Worm (Caenorhabditis elegans): Measurements from ENCODE around the gene F54H5.3.

F54H5.3 gene

DNA sequence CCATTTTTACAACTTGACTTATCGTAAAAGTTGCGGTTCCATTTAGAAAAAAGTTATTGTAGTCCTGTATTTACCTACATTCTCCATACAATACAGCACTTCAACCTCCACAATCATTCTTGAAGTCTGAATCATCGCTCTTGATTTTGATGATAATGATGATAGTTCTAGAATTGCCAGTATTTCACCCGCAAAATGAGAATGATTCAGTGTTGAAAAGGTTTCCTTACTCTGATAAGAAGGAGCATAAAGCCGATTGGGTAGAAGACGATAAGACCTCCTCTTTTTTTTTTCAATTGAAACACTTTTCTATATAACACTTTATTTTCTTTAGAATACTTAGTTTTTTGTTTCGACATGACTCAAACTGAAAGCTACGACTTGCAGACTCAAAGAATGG is 8.8 kb downstream of the F54H5.3 start, which contains the start of gene T19D12.4:
T19D12.4 (plus strand) TSS at position 295 of the 400 bp plus-strand sequence.
- TF ChIP-seq dao-5 (tag; optimal IDR thresholded peaks at IDR 0.05) (no peak), him-1 (tag; optimal IDR thresholded peaks at IDR 0.05) (no peak), W03F9.2 (tag; optimal IDR thresholded peaks at IDR 0.05) (no peak)

DNA sequence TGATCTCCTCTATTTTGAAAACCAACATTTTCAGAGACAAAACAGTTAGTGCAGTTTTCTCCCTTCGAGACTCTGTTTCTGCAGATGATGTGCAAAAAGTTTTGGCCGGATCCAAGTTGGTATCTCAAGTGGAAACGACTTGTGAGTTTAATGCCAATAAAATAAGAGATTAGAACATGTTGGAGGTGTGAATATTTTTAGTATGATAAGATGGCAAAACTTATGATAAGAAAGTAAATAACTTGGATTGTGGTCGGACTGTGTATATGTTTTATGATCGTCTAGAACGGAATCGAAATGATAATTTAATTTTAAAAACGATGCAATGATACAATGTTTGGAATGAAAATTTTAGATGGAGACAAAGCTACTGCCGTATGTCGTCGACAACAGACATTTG is 10.0 kb downstream of the F54H5.3 start:
- TF ChIP-seq him-1 (tag; optimal IDR thresholded peaks at IDR 0.05) (no peak), dao-5 (tag; optimal IDR thresholded peaks at IDR 0.05) (no peak), W03F9.2 (tag; optimal IDR thresholded peaks at IDR 0.05) (no peak)

DNA sequence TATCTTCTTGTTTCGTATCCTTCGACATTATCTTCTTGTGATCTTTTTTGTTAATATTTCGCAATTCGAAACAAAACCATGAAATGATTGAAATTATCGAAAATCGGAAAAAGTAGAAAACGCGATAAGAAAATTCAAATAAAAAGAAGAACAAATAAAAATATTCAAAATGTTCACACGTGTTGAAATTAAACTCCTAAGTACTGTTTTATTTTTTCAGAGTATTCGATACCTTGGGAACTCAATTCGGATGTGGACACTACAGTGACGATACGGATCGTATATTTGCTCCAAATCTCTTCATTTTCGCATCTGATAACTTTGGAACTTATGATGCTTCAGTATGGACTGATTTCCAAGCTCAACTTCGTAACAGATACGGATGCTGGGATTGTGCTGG is 14.2 kb downstream of the F54H5.3 start, which contains the start of gene T19D12.5:
T19D12.5 (minus strand) TSS at position 101 of the 400 bp plus-strand sequence.
- no peak for TF ChIP-seq him-1 (tag; optimal IDR thresholded peaks at IDR 0.05)
- TF ChIP-seq dao-5 (tag; optimal IDR thresholded peaks at IDR 0.05): no peak
- no peak for TF ChIP-seq W03F9.2 (tag; optimal IDR thresholded peaks at IDR 0.05)

DNA sequence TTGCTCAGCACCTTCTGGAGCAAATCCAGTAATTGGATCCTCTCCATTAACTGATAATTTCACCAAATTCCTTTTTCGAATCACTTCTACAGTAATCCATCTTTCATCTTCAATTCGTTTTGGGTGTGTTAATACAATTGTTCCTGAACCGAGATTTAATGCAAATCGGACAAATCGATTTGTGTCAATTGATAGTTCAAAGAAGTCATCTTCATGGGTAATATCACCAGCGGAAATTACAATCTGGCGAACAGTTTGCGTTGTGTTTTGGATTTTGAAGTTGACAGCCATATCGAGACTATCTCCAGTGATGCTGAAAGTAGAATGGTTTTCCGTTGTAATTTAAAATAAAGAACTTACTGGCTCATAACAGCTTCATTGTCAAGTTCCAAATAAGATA is 15.9 kb downstream of the F54H5.3 start:
- TF ChIP-seq dao-5 (tag; optimal IDR thresholded peaks at IDR 0.05): no peak
- TF ChIP-seq him-1 (tag; optimal IDR thresholded peaks at IDR 0.05): no peak
- no peak for TF ChIP-seq W03F9.2 (tag; optimal IDR thresholded peaks at IDR 0.05)

DNA sequence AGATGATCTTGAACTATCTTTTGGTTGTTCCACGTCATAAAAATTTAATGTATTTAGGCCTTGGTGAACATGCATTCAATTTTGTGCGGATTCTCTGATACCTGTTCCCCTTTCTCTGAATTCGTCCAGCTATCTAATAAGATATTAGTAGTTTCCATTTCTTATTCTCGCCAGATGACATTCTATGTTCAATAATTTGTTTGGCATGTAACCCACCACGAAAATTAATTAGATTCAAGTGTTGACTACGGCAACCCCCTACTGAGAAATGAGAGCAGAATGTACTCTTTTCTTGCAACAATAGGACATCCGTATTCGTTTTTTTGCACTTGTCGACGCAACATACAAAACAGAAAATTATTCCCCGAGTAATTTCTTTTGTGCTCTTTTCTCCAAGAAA is 20.2 kb downstream of the F54H5.3 start:
- TF ChIP-seq him-1 (tag; optimal IDR thresholded peaks at IDR 0.05): no peak
- no peak for TF ChIP-seq dao-5 (tag; optimal IDR thresholded peaks at IDR 0.05)
- no peak for TF ChIP-seq W03F9.2 (tag; optimal IDR thresholded peaks at IDR 0.05)

DNA sequence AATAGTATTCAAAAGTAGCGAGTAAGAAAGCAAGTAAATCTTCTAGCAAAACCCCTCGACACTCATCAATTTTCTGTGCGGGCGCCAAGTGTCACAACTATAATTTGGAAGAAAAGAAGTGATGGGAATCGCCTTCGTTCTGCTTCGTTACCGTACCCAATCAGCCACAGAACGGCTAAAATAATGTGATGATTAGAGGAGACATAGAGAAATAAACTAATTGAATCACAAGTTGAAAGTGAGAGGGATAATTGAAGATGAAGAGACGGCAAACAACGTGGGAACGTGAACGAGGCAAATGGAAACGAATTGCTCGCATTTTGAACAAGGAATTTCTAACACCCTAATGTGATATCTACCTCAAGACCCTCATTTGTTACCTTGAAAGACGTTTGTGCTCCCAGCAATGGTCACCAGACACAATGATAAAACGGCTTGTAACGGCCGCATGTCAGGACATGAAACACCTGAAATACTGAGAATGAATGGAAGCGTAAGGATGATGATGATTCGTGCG is 20.7 kb downstream of the F54H5.3 start, which contains the start of gene T19D12.6:
T19D12.6 (minus strand) TSS at position 467 of the 517 bp plus-strand sequence.
- no peak for TF ChIP-seq W03F9.2 (tag; optimal IDR thresholded peaks at IDR 0.05)

DNA sequence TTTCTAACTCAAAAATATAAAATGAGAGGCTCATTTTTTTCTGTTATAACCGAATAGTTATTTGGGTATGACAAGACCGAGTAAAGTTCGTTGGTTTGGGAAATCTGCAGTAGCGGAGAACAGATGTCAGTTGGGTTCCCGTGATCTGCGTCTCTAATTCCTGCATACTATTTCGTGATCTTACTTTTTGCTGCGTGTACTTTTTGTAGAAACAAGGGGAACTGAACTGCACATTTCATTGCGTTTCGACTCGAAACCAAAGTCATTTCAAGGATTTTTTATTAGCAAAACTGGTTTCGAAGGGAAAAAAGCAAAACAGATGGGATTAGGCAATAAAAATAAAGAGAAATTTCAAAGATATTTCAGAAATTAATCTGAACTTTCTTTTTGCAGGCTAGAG is 24.9 kb downstream of the F54H5.3 start:
- TF ChIP-seq W03F9.2 (tag; optimal IDR thresholded peaks at IDR 0.05) (no peak), him-1 (tag; optimal IDR thresholded peaks at IDR 0.05) (no peak), dao-5 (tag; optimal IDR thresholded peaks at IDR 0.05) (no peak)

DNA sequence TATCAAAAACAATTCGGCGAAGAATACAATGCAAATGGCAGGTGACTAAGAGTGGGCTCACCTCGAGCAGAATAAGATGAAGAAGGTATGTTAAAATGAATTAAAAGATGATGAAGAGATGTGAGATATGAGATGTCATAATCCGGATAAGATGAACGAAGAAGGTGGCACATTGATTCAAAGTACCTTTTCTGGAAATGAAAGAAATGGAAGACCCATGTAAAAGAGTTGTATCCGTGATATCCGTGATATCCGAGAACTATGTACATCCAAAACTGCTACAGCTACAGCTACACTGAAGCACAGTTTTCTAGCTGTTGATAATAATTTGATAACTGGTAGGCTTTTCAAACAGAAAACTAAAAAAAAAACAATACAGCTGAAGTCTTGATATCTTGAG is 27.0 kb downstream of the F54H5.3 start, which contains the start of gene oig-8:
oig-8 (minus strand) TSS at position 101 of the 400 bp plus-strand sequence.
- TF ChIP-seq him-1 (tag; optimal IDR thresholded peaks at IDR 0.05) (no peak), W03F9.2 (tag; optimal IDR thresholded peaks at IDR 0.05) (no peak), dao-5 (tag; optimal IDR thresholded peaks at IDR 0.05) (no peak)

DNA sequence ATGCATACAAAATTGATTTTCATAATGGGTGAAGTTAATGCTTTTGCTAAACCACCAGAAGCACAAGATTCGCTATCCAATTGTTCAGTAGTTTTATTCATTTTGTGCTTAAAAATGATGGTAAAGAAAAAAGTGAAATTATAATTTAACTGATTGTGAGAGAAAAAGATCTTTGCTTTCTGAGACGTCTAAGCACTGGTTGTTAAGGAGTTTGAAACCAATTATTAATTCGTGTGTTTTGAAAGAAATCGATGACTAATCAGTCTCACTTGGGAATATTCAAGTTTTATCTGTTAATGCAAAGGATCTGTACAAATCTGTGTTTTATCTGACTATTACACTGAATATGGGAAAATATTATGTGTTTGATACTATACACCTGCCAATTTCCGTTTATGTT is 29.7 kb downstream of the F54H5.3 start, which contains the start of gene sra-26:
sra-26 (minus strand) TSS at position 101 of the 400 bp plus-strand sequence.
- TF ChIP-seq W03F9.2 (tag; optimal IDR thresholded peaks at IDR 0.05) (no peak), dao-5 (tag; optimal IDR thresholded peaks at IDR 0.05) (no peak), him-1 (tag; optimal IDR thresholded peaks at IDR 0.05) (no peak)

DNA sequence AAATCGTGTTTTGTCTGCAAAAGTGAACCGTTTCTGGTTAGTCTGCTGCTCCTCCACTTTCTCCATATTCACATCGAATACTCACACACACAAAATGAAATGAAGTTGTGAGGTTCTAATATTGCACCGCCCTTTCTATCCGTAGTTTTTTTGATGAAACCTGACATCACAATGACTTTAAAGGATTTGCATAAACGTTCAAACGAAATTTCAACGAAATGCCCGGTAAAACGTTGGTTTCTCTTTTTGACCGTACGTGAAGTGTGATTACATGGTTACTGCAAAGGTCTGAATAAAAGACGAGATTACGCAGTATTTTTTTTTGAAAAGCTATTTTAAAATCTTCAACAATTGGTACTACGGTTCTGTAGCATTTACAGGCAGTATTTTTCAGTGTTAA is 32.3 kb downstream of the F54H5.3 start, which contains the start of gene T19D12.9:
T19D12.9 (minus strand) TSS at position 101 of the 400 bp plus-strand sequence.
- TF ChIP-seq dao-5 (tag; optimal IDR thresholded peaks at IDR 0.05): no peak
- no peak for TF ChIP-seq him-1 (tag; optimal IDR thresholded peaks at IDR 0.05)
- no peak for TF ChIP-seq W03F9.2 (tag; optimal IDR thresholded peaks at IDR 0.05)

DNA sequence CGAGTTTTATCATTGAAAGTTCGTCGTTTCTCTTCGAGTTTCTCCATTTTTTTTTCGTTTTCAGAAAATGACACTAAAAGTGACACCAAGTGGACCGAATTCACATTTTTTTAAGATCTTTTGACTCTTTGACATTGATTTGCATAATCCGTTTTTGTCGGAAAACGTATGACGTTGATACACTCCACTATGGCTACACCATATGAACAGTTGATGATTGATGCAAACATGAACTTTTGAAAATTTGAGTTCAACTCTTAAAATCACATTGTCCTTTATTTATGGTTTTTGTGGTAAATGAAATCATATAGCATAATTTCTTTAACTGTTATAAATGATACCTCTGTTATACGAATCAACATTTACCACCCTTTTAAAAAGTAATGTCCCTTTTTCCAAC is 36.8 kb downstream of the F54H5.3 start, which contains the start of gene T19D12.10:
T19D12.10 (minus strand) TSS at position 101 of the 400 bp plus-strand sequence.
- TF ChIP-seq him-1 (tag; optimal IDR thresholded peaks at IDR 0.05) (no peak), dao-5 (tag; optimal IDR thresholded peaks at IDR 0.05) (no peak), W03F9.2 (tag; optimal IDR thresholded peaks at IDR 0.05) (no peak)

DNA sequence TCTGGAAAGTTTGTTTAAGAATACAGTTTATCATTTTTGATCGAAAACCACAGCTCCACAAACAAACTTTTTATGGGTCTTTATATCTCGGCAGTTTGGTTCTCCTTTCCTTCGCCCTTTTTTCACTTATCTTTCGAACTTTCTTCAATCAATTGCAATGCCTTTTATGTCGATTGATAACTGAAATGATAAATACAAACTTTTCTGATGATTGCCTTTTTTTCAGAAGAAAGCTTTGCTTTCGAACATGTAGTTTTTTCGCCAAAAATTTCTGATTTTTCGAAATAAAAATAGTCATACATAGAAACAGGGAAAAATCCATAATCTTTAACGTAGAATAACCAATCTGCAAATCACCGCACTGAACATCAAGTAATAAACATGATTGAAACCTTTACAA is 39.2 kb downstream of the F54H5.3 start, which contains the start of gene T19D12.2:
T19D12.2 (plus strand) TSS at position 125 of the 400 bp plus-strand sequence.
- TF ChIP-seq him-1 (tag; optimal IDR thresholded peaks at IDR 0.05): no peak
- no peak for TF ChIP-seq W03F9.2 (tag; optimal IDR thresholded peaks at IDR 0.05)
- TF ChIP-seq dao-5 (tag; optimal IDR thresholded peaks at IDR 0.05): no peak

DNA sequence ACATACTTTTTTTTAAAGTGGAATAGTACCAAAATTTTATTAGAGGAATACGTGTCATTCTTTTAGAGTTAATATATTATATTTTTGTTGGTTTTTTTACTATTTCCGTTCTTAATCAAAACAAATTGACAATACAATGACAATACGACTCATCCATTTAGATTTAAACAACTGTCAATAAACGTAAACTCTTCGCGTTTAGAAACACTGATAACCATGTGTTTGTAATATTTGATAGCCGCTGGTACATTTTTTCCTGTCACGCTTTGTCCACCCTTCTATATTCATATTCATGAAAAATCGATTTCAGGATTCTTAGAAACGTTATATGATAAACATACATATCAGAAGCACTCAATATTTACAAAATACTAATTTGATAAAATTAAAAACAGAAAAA is 41.8 kb downstream of the F54H5.3 start:
- TF ChIP-seq dao-5 (tag; optimal IDR thresholded peaks at IDR 0.05): no peak

DNA sequence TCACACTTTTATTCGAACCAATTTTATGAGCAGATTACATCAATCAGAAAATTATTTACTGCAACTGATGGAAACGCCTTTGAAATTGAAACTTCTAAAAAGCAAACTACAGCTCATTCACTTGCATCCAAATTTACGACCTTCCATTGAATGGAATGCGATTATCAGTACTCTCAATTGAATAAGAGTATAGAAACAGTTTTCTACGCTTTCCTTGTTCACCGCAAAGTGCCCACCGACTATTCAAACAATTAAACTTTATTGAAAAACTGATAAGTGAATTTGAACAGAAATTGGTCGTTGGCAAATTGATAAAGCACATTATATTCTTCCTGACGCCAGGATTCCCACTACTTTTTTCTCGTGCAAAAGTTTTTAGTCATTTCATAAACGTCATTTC is 43.9 kb downstream of the F54H5.3 start:
- no peak for TF ChIP-seq W03F9.2 (tag; optimal IDR thresholded peaks at IDR 0.05)
- no peak for TF ChIP-seq him-1 (tag; optimal IDR thresholded peaks at IDR 0.05)
- no peak for TF ChIP-seq dao-5 (tag; optimal IDR thresholded peaks at IDR 0.05)

DNA sequence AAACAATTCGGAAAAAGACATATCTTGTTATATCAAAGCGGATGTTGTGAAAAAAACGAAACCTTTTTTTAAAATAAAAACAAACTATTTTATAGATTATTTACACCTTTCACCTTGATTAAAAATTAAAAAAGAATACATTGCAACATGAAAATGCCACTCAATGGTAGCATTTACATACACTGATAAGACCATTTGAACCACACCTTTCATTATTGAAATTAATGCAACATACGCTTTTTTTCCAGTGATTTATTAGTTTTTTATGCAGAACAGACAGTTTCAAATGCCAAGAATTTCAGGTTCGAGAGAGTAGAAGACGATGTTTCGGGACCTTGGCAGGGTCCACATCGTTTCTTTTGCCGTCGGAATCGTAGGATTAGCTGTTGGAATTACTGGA is 44.6 kb downstream of the F54H5.3 start, which contains the start of gene T19D12.1:
T19D12.1 (plus strand) TSS at position 301 of the 400 bp plus-strand sequence.
- TF ChIP-seq dao-5 (tag; optimal IDR thresholded peaks at IDR 0.05) (no peak), him-1 (tag; optimal IDR thresholded peaks at IDR 0.05) (no peak), W03F9.2 (tag; optimal IDR thresholded peaks at IDR 0.05) (no peak)

Measured in whole organism, L4/young adult.